Worm (Caenorhabditis elegans) whole organism, L1 larva: ENCODE results near the gene fbxa-116.

ENCODE experiments used
- aha-1 ChIP-seq: fragments of 150-350 bp; optimal IDR thresholded peaks from 2 replicates; lab custom pipeline; 2014; ENCODE audit warnings: missing biosample characterization, missing genetic modification characterization
- ceh-8 ChIP-seq: fragments of 200-800 bp; sonication (Bioruptor generic); optimal IDR thresholded peaks from 2 replicates; lab custom pipeline; 2018; ENCODE audit warnings: mild to moderate bottlenecking, missing genetic modification characterization, moderate library complexity, missing compliant biosample characterization
- ceh-82 ChIP-seq, 3 experiments: fragments of 150-350 bp in 1 of 3; sonication (generic microtip) in 2 of 3; optimal IDR thresholded peaks; 2 replicates each; lab custom pipeline; 2014 to 2017; ENCODE audit warnings: missing biosample characterization in 3 of 3, missing genetic modification characterization in 3 of 3
- ceh-88 ChIP-seq: fragments of 200-800 bp; sonication (Bioruptor generic); IDR thresholded peaks from 2 replicates; pipeline ENCODE4 v1.3.6; 2022; ENCODE audit warnings: missing genetic modification characterization, missing compliant biosample characterization
- efl-1 ChIP-seq, 4 experiments: fragments of 150-350 bp; optimal IDR thresholded peaks in 3 of 4; peaks in 1 of 4; 1 replicate in 1 of 4; 2 replicates in 3 of 4; lab custom pipeline; 2014; ENCODE audit warnings: missing biosample characterization in 2 of 4, missing genetic modification characterization in 2 of 4, missing genetic modification reagents in 2 of 4
- efl-3 ChIP-seq: fragments of 200-800 bp; sonication (Bioruptor generic); optimal IDR thresholded peaks from 2 replicates; lab custom pipeline; 2018; ENCODE audit warnings: mild to moderate bottlenecking, missing genetic modification characterization, missing compliant biosample characterization
- fkh-8 ChIP-seq: sonication (generic microtip); optimal IDR thresholded peaks from 2 replicates; lab custom pipeline; 2016; ENCODE audit warnings: mild to moderate bottlenecking, missing genetic modification characterization, missing compliant biosample characterization
- hlh-17 ChIP-seq: fragments of 200-800 bp; sonication (Bioruptor generic); optimal IDR thresholded peaks from 2 replicates; lab custom pipeline; 2018; ENCODE audit warnings: missing genetic modification characterization, mild to moderate bottlenecking, missing compliant biosample characterization, moderate library complexity, borderline replicate concordance
- lin-35 ChIP-seq, 2 experiments: fragments of 150-350 bp; optimal IDR thresholded peaks; 2 replicates each; lab custom pipeline; 2014; ENCODE audit warnings: missing biosample characterization in 2 of 2, missing genetic modification characterization in 2 of 2, missing genetic modification reagents in 2 of 2
- lin-39 ChIP-seq: fragments of 150-350 bp; optimal IDR thresholded peaks from 2 replicates; lab custom pipeline; 2014; ENCODE audit warnings: missing biosample characterization, missing genetic modification reagents, missing genetic modification characterization
- lir-3 ChIP-seq: sonication (generic microtip); optimal IDR thresholded peaks from 2 replicates; lab custom pipeline; 2016; ENCODE audit warnings: mild to moderate bottlenecking, missing genetic modification characterization, moderate library complexity, missing compliant biosample characterization; ENCODE audit not compliant: poor library complexity
- nhr-12 ChIP-seq: sonication (generic microtip); optimal IDR thresholded peaks from 2 replicates; lab custom pipeline; 2017; ENCODE audit warnings: missing biosample characterization, missing genetic modification characterization
- nhr-20 ChIP-seq: sonication (generic microtip); optimal IDR thresholded peaks from 2 replicates; lab custom pipeline; 2016; ENCODE audit warnings: mild to moderate bottlenecking, missing genetic modification characterization, missing compliant biosample characterization
- nhr-237 ChIP-seq: fragments of 150-350 bp; optimal IDR thresholded peaks from 2 replicates; lab custom pipeline; 2014; ENCODE audit warnings: missing biosample characterization, missing genetic modification characterization
- nhr-76 ChIP-seq: sonication (generic microtip); optimal IDR thresholded peaks from 2 replicates; lab custom pipeline; 2017; ENCODE audit warnings: missing biosample characterization, missing genetic modification characterization
- nhr-84 ChIP-seq: sonication (generic microtip); optimal IDR thresholded peaks from 2 replicates; lab custom pipeline; 2017; ENCODE audit warnings: missing biosample characterization, missing genetic modification characterization
- pag-3 ChIP-seq: sonication (generic microtip); optimal IDR thresholded peaks from 2 replicates; lab custom pipeline; 2017; ENCODE audit warnings: missing genetic modification characterization, mild to moderate bottlenecking, missing compliant biosample characterization, antibody characterized with exemption, borderline replicate concordance; ENCODE audit not compliant: insufficient read depth
- pax-3 ChIP-seq: fragments of 200-800 bp; sonication (Bioruptor generic); optimal IDR thresholded peaks from 2 replicates; lab custom pipeline; 2018; ENCODE audit warnings: mild to moderate bottlenecking, missing genetic modification characterization, moderate library complexity, missing compliant biosample characterization
- snu-23 ChIP-seq: sonication (generic microtip); optimal IDR thresholded peaks from 2 replicates; lab custom pipeline; 2016; ENCODE audit warnings: missing genetic modification characterization, missing compliant biosample characterization
- sox-4 ChIP-seq: sonication (generic microtip); optimal IDR thresholded peaks from 2 replicates; lab custom pipeline; 2016; ENCODE audit warnings: missing genetic modification characterization, missing compliant biosample characterization
- sptf-1 ChIP-seq: fragments of 150-350 bp; optimal IDR thresholded peaks from 2 replicates; lab custom pipeline; 2014; ENCODE audit warnings: missing biosample characterization, missing genetic modification characterization
- sup-37 ChIP-seq: fragments of 200-800 bp; sonication (Bioruptor generic); optimal IDR thresholded peaks from 2 replicates; lab custom pipeline; 2018; ENCODE audit warnings: mild to moderate bottlenecking, missing genetic modification characterization, missing compliant biosample characterization
- tbx-2 ChIP-seq: sonication (generic microtip); optimal IDR thresholded peaks from 2 replicates; lab custom pipeline; 2016; ENCODE audit warnings: missing genetic modification characterization, missing compliant biosample characterization
- tlp-1 ChIP-seq: fragments of 150-350 bp; optimal IDR thresholded peaks from 2 replicates; lab custom pipeline; 2014; ENCODE audit warnings: missing biosample characterization, missing genetic modification characterization
- unc-62 ChIP-seq: fragments of 150-350 bp; optimal IDR thresholded peaks from 2 replicates; lab custom pipeline; 2014; ENCODE audit warnings: missing biosample characterization, missing genetic modification reagents, missing genetic modification characterization
- unc-98 ChIP-seq: fragments of 200-800 bp; sonication (Bioruptor generic); IDR thresholded peaks from 2 replicates; pipeline ENCODE4 v1.3.6; 2022; ENCODE audit warnings: missing genetic modification characterization, missing compliant biosample characterization
- zag-1 ChIP-seq: fragments of 150-350 bp; optimal IDR thresholded peaks from 2 replicates; lab custom pipeline; 2014; ENCODE audit warnings: missing biosample characterization, missing genetic modification characterization
- ztf-11 ChIP-seq, 2 experiments: sonication (generic microtip); optimal IDR thresholded peaks; 2 replicates each; lab custom pipeline; 2016 to 2017; ENCODE audit warnings: missing genetic modification characterization in 2 of 2, missing biosample characterization in 1 of 2, missing compliant biosample characterization in 1 of 2

The fbxa-116 gene

ce11 chrV:20195451-20196036 lies 6.9 kb upstream of the fbxa-116 start, which contains the start of the genes srh-217 and Y113G7B.28:
srh-217 (minus strand) TSS chrV:20195551.
Y113G7B.28 (plus strand) TSS chrV:20195986.
- no peak for TF ChIP-seq efl-1 (optimal IDR thresholded peaks at IDR 0.05; lab: Kevin White, UChicago)
- peak in 1 of 2 experiments; percentile 57 for TF ChIP-seq efl-1 (GFP tag; optimal IDR thresholded peaks at IDR 0.05 in 1 of 2; lab: Kevin White, UChicago)
- no peak for TF ChIP-seq unc-98
- TF ChIP-seq, all 84 proteins: peak for 1

ce11 chrV:20192102-20192880 lies 3.6 kb upstream of the fbxa-116 start, which contains the start of the genes fbxa-115 and Y113G7B.27:
fbxa-115 (minus strand) TSS chrV:20192152.
Y113G7B.27 (plus strand) TSS chrV:20192830.
- no peak for TF ChIP-seq efl-1 (optimal IDR thresholded peaks at IDR 0.05; lab: Kevin White, UChicago)
- TF ChIP-seq efl-1 (GFP tag; optimal IDR thresholded peaks at IDR 0.05 in 1 of 2; lab: Kevin White, UChicago) = peak in 1 of 2 experiments; percentile 41
- TF ChIP-seq efl-3 (GFP tag; lab: Kevin White, UChicago) = no peak
- TF ChIP-seq, all 84 proteins: peak for 1

- TF ChIP-seq tlp-1 (tag; lab: Kevin White, UChicago) (no peak), ceh-88 (GFP tag; lab: Robert Waterston, UW) (no peak), zag-1 (tag; lab: Kevin White, UChicago) (no peak), ceh-82 (tag; optimal IDR thresholded peaks at IDR 0.05; lab: Kevin White, UChicago) (no peak), hlh-17 (GFP tag; lab: Kevin White, UChicago) (no peak)
These were observed 2.1 kb downstream of the fbxa-116 start, which contains the start of gene srz-16 for ce11 chrV:20186579-20186978. srz-16 (minus strand) TSS chrV:20186679.

ce11 chrV:20182311-20182710 lies 6.4 kb downstream of the fbxa-116 start:
- no peak for TF ChIP-seq ceh-82 (tag; optimal IDR thresholded peaks at IDR 0.05; lab: Kevin White, UChicago)

ce11 chrV:20180819-20181218 lies 7.9 kb downstream of the fbxa-116 start:
- peak in 1 of 2 experiments; percentile 57 for TF ChIP-seq efl-1 (optimal IDR thresholded peaks at IDR 0.05; lab: Kevin White, UChicago)
- peak in 1 of 2 experiments; percentile 74 for TF ChIP-seq efl-1 (GFP tag; optimal IDR thresholded peaks at IDR 0.05 in 1 of 2; lab: Kevin White, UChicago)

ce11 chrV:20171941-20172340 lies 16.7 kb downstream of the fbxa-116 start, which contains the start of gene srw-39:
srw-39 (minus strand) TSS chrV:20172041.
- TF ChIP-seq zag-1 (tag; lab: Kevin White, UChicago) (no peak), unc-62 (no peak), nhr-76 (tag; lab: Kevin White, UChicago) (no peak), pax-3 (tag; lab: Kevin White, UChicago) (no peak), efl-1 (optimal IDR thresholded peaks at IDR 0.05; lab: Kevin White, UChicago) (no peak), efl-1 (GFP tag; optimal IDR thresholded peaks at IDR 0.05 in 1 of 2; lab: Kevin White, UChicago) (no peak), tbx-2 (tag; lab: Kevin White, UChicago) (no peak), sox-4 (tag; lab: Kevin White, UChicago) (no peak), nhr-12 (tag; lab: Kevin White, UChicago) (no peak), sup-37 (GFP tag; lab: Kevin White, UChicago) (no peak), ceh-8 (no peak), pag-3 (tag; lab: Kevin White, UChicago) (no peak), nhr-84 (tag; lab: Kevin White, UChicago) (no peak), lin-39 (tag; lab: Kevin White, UChicago) (no peak), aha-1 (tag; lab: Kevin White, UChicago) (no peak)

- no peak for TF ChIP-seq lin-35 (GFP tag; optimal IDR thresholded peaks at IDR 0.05; lab: Kevin White, UChicago)
- no peak for TF ChIP-seq nhr-237 (tag; lab: Kevin White, UChicago)
- no peak for TF ChIP-seq aha-1 (tag; lab: Kevin White, UChicago)
- no peak for TF ChIP-seq ceh-82 (tag; optimal IDR thresholded peaks at IDR 0.05; lab: Kevin White, UChicago)
- no peak for TF ChIP-seq fkh-8
- TF ChIP-seq ztf-11 (tag; optimal IDR thresholded peaks at IDR 0.05; lab: Kevin White, UChicago) = no peak
- TF ChIP-seq sptf-1 (tag; lab: Kevin White, UChicago) = no peak
- no peak for TF ChIP-seq nhr-20
- no peak for TF ChIP-seq snu-23 (GFP tag; lab: Kevin White, UChicago)
- no peak for TF ChIP-seq nhr-76 (tag; lab: Kevin White, UChicago)
- no peak for TF ChIP-seq lir-3 (tag; lab: Kevin White, UChicago)
- TF ChIP-seq hlh-17 (GFP tag; lab: Kevin White, UChicago) = no peak
These were observed 22.9 kb downstream of the fbxa-116 start for ce11 chrV:20165808-20166207.
